Fruit fly (Drosophila melanogaster) whole organism, embryonic: Measurements from ENCODE around the gene orb.

Source experiments
- CG3281 ChIP-seq: fragments of 200-800 bp; sonication (Bioruptor generic); optimal IDR thresholded peaks from 3 replicates; lab custom pipeline; 2017; ENCODE audit warnings: missing biosample characterization, mild to moderate bottlenecking, missing genetic modification characterization
- gem ChIP-seq: fragments of 200-800 bp; sonication (Bioruptor generic); optimal IDR thresholded peaks from 2 replicates; lab custom pipeline; 2019; ENCODE audit warnings: missing biosample characterization, mild to moderate bottlenecking, missing genetic modification characterization, moderate library complexity
- sr ChIP-seq: fragments of 200-800 bp; sonication (Bioruptor generic); IDR thresholded peaks from 3 replicates; pipeline ENCODE4 v1.3.6; 2022; ENCODE audit warnings: missing biosample characterization, missing genetic modification characterization

DNA sequence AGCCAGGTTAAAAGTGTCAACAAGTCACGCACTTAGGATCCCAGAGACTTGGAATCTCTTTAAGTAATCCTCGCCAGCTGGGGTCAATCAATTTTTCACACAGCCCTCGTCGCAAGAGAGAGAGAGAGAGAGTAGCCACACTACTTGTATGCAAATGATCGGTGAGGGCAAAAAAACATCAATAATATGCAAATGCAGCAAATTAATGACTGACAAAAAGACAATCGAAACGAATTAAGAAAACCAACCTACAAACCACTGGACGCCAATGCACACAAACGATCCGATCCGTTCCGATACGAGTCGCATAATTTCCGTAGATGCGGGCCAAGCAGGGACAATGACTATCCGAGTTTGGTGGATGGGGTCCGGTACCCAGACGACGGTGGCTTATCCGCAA, 29.0 kb upstream of the orb start:
- no peak for TF ChIP-seq CG3281 (GFP tag; lab: Kevin White, UChicago)
- no peak for TF ChIP-seq sr (GFP tag; lab: Robert Waterston, UW)
- TF ChIP-seq gem (tag; lab: Kevin White, UChicago): no peak
